Fruit fly (Drosophila melanogaster) whole organism, embryonic: ENCODE results near the gene SLC5A11.
A peak's percentile ranks its signal among the peaks of the same experiment; 100 is the strongest.

ENCODE experiments used
- Awh ChIP-seq: fragments of 200-800 bp; sonication (Bioruptor generic); IDR thresholded peaks from 2 replicates; pipeline ENCODE4, ENCODE4 v1.3.6; 2022; ENCODE audit warnings: missing biosample characterization, missing genetic modification characterization
- CG10543 ChIP-seq: fragments of 200-800 bp; sonication (Bioruptor generic); optimal IDR thresholded peaks from 3 replicates; lab custom pipeline; 2017; ENCODE audit warnings: missing biosample characterization, mild to moderate bottlenecking, missing genetic modification characterization, moderate library complexity
- CG11093 ChIP-seq: fragments of 200-800 bp; sonication (Bioruptor generic); IDR thresholded peaks from 3 replicates; pipeline ENCODE4 v1.3.6; 2022; ENCODE audit warnings: missing biosample characterization, missing genetic modification characterization
- CG13287 ChIP-seq: fragments of 200-800 bp; sonication (Bioruptor generic); IDR thresholded peaks from 2 replicates; pipeline ENCODE4 v1.3.6; 2022; ENCODE audit warnings: missing biosample characterization, missing genetic modification characterization; ENCODE audit not compliant: partially characterized antibody
- CG15514 ChIP-seq: fragments of 200-800 bp; sonication (Bioruptor generic); optimal IDR thresholded peaks from 3 replicates; lab custom pipeline; 2017; ENCODE audit warnings: missing biosample characterization, missing genetic modification characterization, mild to moderate bottlenecking, moderate library complexity, missing genetic modification reagents
- CG16813 ChIP-seq: fragments of 200-800 bp; sonication (Bioruptor generic); IDR thresholded peaks from 3 replicates; pipeline ENCODE4 v1.3.6; 2022; ENCODE audit warnings: missing biosample characterization, missing genetic modification characterization; ENCODE audit not compliant: partially characterized antibody
- CG17829 ChIP-seq: fragments of 200-800 bp; optimal IDR thresholded peaks from 2 replicates; lab custom pipeline; 2019; ENCODE audit warnings: missing biosample characterization, mild to moderate bottlenecking, missing genetic modification characterization, moderate library complexity
- CG2202 ChIP-seq: fragments of 200-800 bp; sonication (Bioruptor generic); optimal IDR thresholded peaks from 2 replicates; lab custom pipeline; 2018; ENCODE audit warnings: missing biosample characterization, mild to moderate bottlenecking, missing genetic modification characterization
- CG5245 ChIP-seq: fragments of 200-800 bp; sonication (Bioruptor generic); optimal IDR thresholded peaks from 3 replicates; lab custom pipeline; 2016; ENCODE audit warnings: missing biosample characterization, missing genetic modification characterization
- CG6791 ChIP-seq: fragments of 200-800 bp; sonication (Bioruptor generic); IDR thresholded peaks from 3 replicates; pipeline ENCODE4 v1.3.6; 2022; ENCODE audit warnings: missing biosample characterization, missing genetic modification characterization; ENCODE audit not compliant: partially characterized antibody
- CG6813 ChIP-seq: fragments of 200-800 bp; sonication (Bioruptor generic); optimal IDR thresholded peaks from 2 replicates; lab custom pipeline; 2017; ENCODE audit warnings: missing biosample characterization, missing genetic modification characterization, mild to moderate bottlenecking, moderate library complexity, missing genetic modification reagents
- CG8359 ChIP-seq: fragments of 200-800 bp; sonication (Bioruptor generic); optimal IDR thresholded peaks from 2 replicates; lab custom pipeline; 2017; ENCODE audit warnings: missing biosample characterization, mild to moderate bottlenecking, missing genetic modification characterization, borderline replicate concordance
- CG9727 ChIP-seq: fragments of 200-800 bp; sonication (Bioruptor generic); optimal IDR thresholded peaks from 3 replicates; lab custom pipeline; 2017; ENCODE audit warnings: missing biosample characterization, mild to moderate bottlenecking, missing genetic modification characterization
- Dfd ChIP-seq, 2 experiments: fragments of >200 bp; optimal IDR thresholded peaks; 2 replicates each; lab custom pipeline; 2017; ENCODE audit warnings: missing biosample characterization in 2 of 2, missing genetic modification characterization in 2 of 2
- Drgx ChIP-seq: fragments of 200-800 bp; sonication (Bioruptor generic); IDR thresholded peaks from 2 replicates; pipeline ENCODE4 v1.3.6; 2022; ENCODE audit warnings: missing biosample characterization, missing genetic modification characterization
- HLH54F ChIP-seq: fragments of 200-800 bp; sonication (Bioruptor generic); optimal IDR thresholded peaks from 3 replicates; lab custom pipeline; 2016; ENCODE audit warnings: missing biosample characterization, missing genetic modification characterization
- HmgZ ChIP-seq: fragments of 200-800 bp; sonication (Bioruptor generic); optimal IDR thresholded peaks from 2 replicates; lab custom pipeline; 2018; ENCODE audit warnings: missing biosample characterization, mild to moderate bottlenecking, missing genetic modification characterization
- Hmx ChIP-seq: fragments of 200-800 bp; sonication (Bioruptor generic); optimal IDR thresholded peaks from 2 replicates; lab custom pipeline; 2016; ENCODE audit warnings: missing biosample characterization, missing genetic modification characterization
- Jarid2 ChIP-seq: fragments of 200-800 bp; sonication (Bioruptor generic); optimal IDR thresholded peaks from 3 replicates; lab custom pipeline; 2017; ENCODE audit warnings: mild to moderate bottlenecking, missing biosample characterization, missing genetic modification reagents, missing genetic modification characterization
- MESR4 ChIP-seq: fragments of 200-800 bp; sonication (Bioruptor generic); optimal IDR thresholded peaks from 2 replicates; lab custom pipeline; 2018; ENCODE audit warnings: missing biosample characterization, mild to moderate bottlenecking, missing genetic modification characterization, moderate library complexity
- Nf-YB ChIP-seq: fragments of 200-800 bp; sonication (Bioruptor generic); optimal IDR thresholded peaks from 3 replicates; lab custom pipeline; 2019; ENCODE audit warnings: missing biosample characterization, mild to moderate bottlenecking, missing genetic modification characterization, moderate library complexity
- Sry-δ ChIP-seq: fragments of 200-800 bp; sonication (Bioruptor generic); optimal IDR thresholded peaks from 2 replicates; lab custom pipeline; 2016; ENCODE audit warnings: missing biosample characterization, missing genetic modification characterization
- Trl ChIP-seq, 3 experiments: fragments of >200 bp in 2 of 3; fragments of 200-800 bp in 1 of 3; sonication (Bioruptor generic) in 1 of 3; optimal IDR thresholded peaks; 2 replicates in 1 of 3; 3 replicates in 2 of 3; lab custom pipeline; 2016 to 2017; ENCODE audit warnings: missing biosample characterization in 1 of 3, missing genetic modification characterization in 1 of 3
- abd-A ChIP-seq: fragments of 200-800 bp; sonication (Bioruptor generic); optimal IDR thresholded peaks from 3 replicates; lab custom pipeline; 2019; ENCODE audit warnings: missing biosample characterization, mild to moderate bottlenecking, missing genetic modification characterization, moderate library complexity
- cad ChIP-seq: fragments of >200 bp; optimal IDR thresholded peaks from 2 replicates; lab custom pipeline; 2017; ENCODE audit warnings: missing biosample characterization, missing genetic modification characterization
- dmrt11E ChIP-seq: fragments of 200-800 bp; sonication (Bioruptor generic); optimal IDR thresholded peaks from 3 replicates; lab custom pipeline; 2018; ENCODE audit warnings: missing biosample characterization, mild to moderate bottlenecking, missing genetic modification characterization, moderate library complexity
- emc ChIP-seq: fragments of 200-800 bp; sonication (Bioruptor generic); optimal IDR thresholded peaks from 2 replicates; lab custom pipeline; 2016; ENCODE audit warnings: missing biosample characterization, missing genetic modification characterization
- exex ChIP-seq: fragments of 200-800 bp; sonication (Bioruptor generic); optimal IDR thresholded peaks from 4 replicates; lab custom pipeline; 2018; ENCODE audit warnings: missing biosample characterization, mild to moderate bottlenecking, missing genetic modification characterization, moderate library complexity
- fd64A ChIP-seq: fragments of 200-800 bp; sonication (Bioruptor generic); optimal IDR thresholded peaks from 3 replicates; lab custom pipeline; 2018; ENCODE audit warnings: missing biosample characterization, mild to moderate bottlenecking, missing genetic modification characterization
- hbn ChIP-seq: fragments of 200-800 bp; sonication (Bioruptor generic); IDR thresholded peaks from 2 replicates; pipeline ENCODE4 v1.3.6; 2022; ENCODE audit warnings: missing biosample characterization, missing genetic modification characterization; ENCODE audit not compliant: partially characterized antibody
- inv ChIP-seq: fragments of 200-800 bp; sonication (Bioruptor generic); IDR thresholded peaks from 2 replicates; pipeline ENCODE4 v1.3.6; 2022; ENCODE audit warnings: missing biosample characterization, missing genetic modification characterization; ENCODE audit not compliant: partially characterized antibody
- jing ChIP-seq: fragments of 200-800 bp; sonication (Bioruptor generic); optimal IDR thresholded peaks from 2 replicates; lab custom pipeline; 2018; ENCODE audit warnings: missing biosample characterization, mild to moderate bottlenecking, missing genetic modification characterization
- mam ChIP-seq: fragments of 200-800 bp; sonication (Bioruptor generic); optimal IDR thresholded peaks from 3 replicates; lab custom pipeline; 2016; ENCODE audit warnings: missing biosample characterization, missing genetic modification characterization
- otp ChIP-seq: fragments of 200-800 bp; sonication (Bioruptor generic); IDR thresholded peaks from 3 replicates; pipeline ENCODE4, ENCODE4 v1.3.6; 2022; ENCODE audit warnings: missing biosample characterization, missing genetic modification characterization
- pb ChIP-seq: fragments of 200-800 bp; sonication (Bioruptor generic); optimal IDR thresholded peaks from 3 replicates; lab custom pipeline; 2016; ENCODE audit warnings: missing biosample characterization, missing genetic modification characterization
- row ChIP-seq: fragments of 200-800 bp; sonication (Bioruptor generic); IDR thresholded peaks from 3 replicates; pipeline ENCODE4 v1.3.6; 2022; ENCODE audit warnings: missing biosample characterization, missing genetic modification characterization
- salm ChIP-seq: fragments of 200-800 bp; sonication (Bioruptor generic); optimal IDR thresholded peaks from 2 replicates; lab custom pipeline; 2018; ENCODE audit warnings: missing biosample characterization, mild to moderate bottlenecking, missing genetic modification characterization
- schlank ChIP-seq: fragments of 200-800 bp; sonication (Bioruptor generic); optimal IDR thresholded peaks from 2 replicates; lab custom pipeline; 2018; ENCODE audit warnings: missing biosample characterization, mild to moderate bottlenecking, missing genetic modification characterization
- sens ChIP-seq: fragments of 200-800 bp; sonication (Bioruptor generic); peaks from one replicate; lab custom pipeline; 2016; ENCODE audit warnings: missing biosample characterization, missing genetic modification characterization
- slou ChIP-seq: fragments of 200-800 bp; sonication (Bioruptor generic); optimal IDR thresholded peaks from 3 replicates; lab custom pipeline; 2016; ENCODE audit warnings: missing biosample characterization, missing genetic modification characterization
- sqz ChIP-seq: fragments of 200-800 bp; sonication (Bioruptor generic); optimal IDR thresholded peaks from 3 replicates; lab custom pipeline; 2018; ENCODE audit warnings: missing biosample characterization, mild to moderate bottlenecking, missing genetic modification characterization
- ttk ChIP-seq: fragments of 200-800 bp; sonication (Bioruptor generic); IDR thresholded peaks from 2 replicates; pipeline ENCODE4 v2.1.2; 2022; ENCODE audit warnings: missing biosample characterization, missing genetic modification characterization
- wek ChIP-seq: fragments of 200-800 bp; sonication (Bioruptor generic); optimal IDR thresholded peaks from 3 replicates; lab custom pipeline; 2018; ENCODE audit warnings: missing biosample characterization, mild to moderate bottlenecking, missing genetic modification characterization, moderate library complexity

The SLC5A11 gene

dm6 chr2L:8220393-8220934 is 15.5 kb upstream of the SLC5A11 start, which contains the start of gene Snx6 (continued):
- TF ChIP-seq Dfd (GFP tag; optimal IDR thresholded peaks at IDR 0.05; lab: Kevin White, UChicago) (no peak), inv (GFP tag; lab: Robert Waterston, UW) (no peak), slou (GFP tag; lab: Kevin White, UChicago) (no peak), row (GFP tag; lab: Robert Waterston, UW) (no peak), ttk (no peak), CG6791 (GFP tag; lab: Robert Waterston, UW) (peak; percentile 58; the same call in 2 of the 3 replicates), CG16813 (GFP tag; lab: Robert Waterston, UW) (peak; percentile 50; the same call in 1 of the 3 replicates)

dm6 chr2L:8217917-8218316 is 13.0 kb upstream of the SLC5A11 start, which contains the start of gene CG8292:
CG8292 (minus strand) TSS chr2L:8218017.
- no peak for TF ChIP-seq CG16813 (GFP tag; lab: Robert Waterston, UW)
- no peak for TF ChIP-seq cad (GFP tag; lab: Kevin White, UChicago)
- TF ChIP-seq Hmx (GFP tag; lab: Kevin White, UChicago): no peak
- no peak for TF ChIP-seq jing (GFP tag; lab: Kevin White, UChicago)
- TF ChIP-seq otp (GFP tag; lab: Robert Waterston, UW): no peak
- TF ChIP-seq hbn (GFP tag; lab: Robert Waterston, UW): no peak
- no peak for TF ChIP-seq CG11093 (GFP tag; lab: Robert Waterston, UW)
- TF ChIP-seq CG17829: no peak
- TF ChIP-seq CG2202 (tag; lab: Kevin White, UChicago): no peak
- no peak for TF ChIP-seq emc (GFP tag; lab: Kevin White, UChicago)
- no peak for TF ChIP-seq dmrt11E (tag; lab: Kevin White, UChicago)
- TF ChIP-seq HLH54F (GFP tag; lab: Kevin White, UChicago): no peak
- TF ChIP-seq sqz (GFP tag; lab: Kevin White, UChicago): no peak
- no peak for TF ChIP-seq schlank
- TF ChIP-seq Awh: no peak
- TF ChIP-seq fd64A: no peak
- TF ChIP-seq mam: no peak
- no peak for TF ChIP-seq abd-A (tag; lab: Kevin White, UChicago)
- no peak for TF ChIP-seq Trl (optimal IDR thresholded peaks at IDR 0.05; lab: Kevin White, UChicago)
- no peak for TF ChIP-seq Trl (GFP tag; optimal IDR thresholded peaks at IDR 0.05; lab: Kevin White, UChicago)
- no peak for TF ChIP-seq CG9727 (GFP tag; lab: Kevin White, UChicago)

dm6 chr2L:8215259-8215929 is 10.5 kb upstream of the SLC5A11 start, which contains the start of gene CG8349:
CG8349 (plus strand) TSS chr2L:8215915.
- TF ChIP-seq CG8359 (GFP tag; lab: Kevin White, UChicago): peak; percentile 99
- TF ChIP-seq CG6813 (GFP tag; lab: Kevin White, UChicago): no peak
- TF ChIP-seq Nf-YB (GFP tag; lab: Kevin White, UChicago): no peak
- no peak for TF ChIP-seq pb
- peak; percentile 8 for TF ChIP-seq sens
- TF ChIP-seq, all 482 proteins: peak for 2

- peak; percentile 52 for TF ChIP-seq exex (tag; lab: Kevin White, UChicago)
- no peak for TF ChIP-seq salm (tag; lab: Kevin White, UChicago)
- TF ChIP-seq row (GFP tag; lab: Robert Waterston, UW): 0 out of 3 replicates have a peak, but pooled peaks have one; percentile 6
- TF ChIP-seq CG15514 (GFP tag; lab: Kevin White, UChicago): no peak
- TF ChIP-seq Sry-δ: peak; percentile 1
- TF ChIP-seq wek (GFP tag; lab: Kevin White, UChicago): peak; percentile 71
- TF ChIP-seq MESR4: peak; percentile 28
- peak in 1 of 2 experiments; percentile 62 for TF ChIP-seq Trl (optimal IDR thresholded peaks at IDR 0.05; lab: Kevin White, UChicago)
- TF ChIP-seq Trl (GFP tag; optimal IDR thresholded peaks at IDR 0.05; lab: Kevin White, UChicago): no peak
- TF ChIP-seq CG13287 (GFP tag; lab: Robert Waterston, UW): 0 out of 2 replicates have a peak, but pooled peaks have one; percentile 20
- peak; percentile 15; the same call in 1 of the 2 replicates for TF ChIP-seq Drgx (GFP tag; lab: Robert Waterston, UW)
- no peak for TF ChIP-seq CG5245 (GFP tag; lab: Kevin White, UChicago)
- TF ChIP-seq CG10543 (GFP tag; lab: Kevin White, UChicago): peak; percentile 30
- TF ChIP-seq HmgZ (tag; lab: Kevin White, UChicago): peak; percentile 52
- TF ChIP-seq Jarid2 (GFP tag; lab: Kevin White, UChicago): peak; percentile 29
Measured at dm6 chr2L:8213987-8214386, 9.1 kb upstream of the SLC5A11 start, which contains the start of gene CG8353. CG8353 (plus strand) TSS chr2L:8214045.
